Fruit fly (Drosophila melanogaster) whole organism, wandering third instar larva: ENCODE data around the gene elg1.

Experiments used
- CG32264 ChIP-seq: fragments of 200-800 bp; sonication (Bioruptor generic); optimal IDR thresholded peaks from 2 replicates; lab custom pipeline; 2016; ENCODE audit warnings: missing biosample characterization, missing genetic modification characterization
- HLH106 ChIP-seq: fragments of 200-800 bp; optimal IDR thresholded peaks from 3 replicates; lab custom pipeline; 2019; ENCODE audit warnings: missing biosample characterization, mild to moderate bottlenecking, missing genetic modification characterization, moderate library complexity
- Hnf4 ChIP-seq: fragments of 200-800 bp; sonication (Bioruptor generic); optimal IDR thresholded peaks from 2 replicates; lab custom pipeline; 2016; ENCODE audit warnings: missing biosample characterization, mild to moderate bottlenecking, missing genetic modification characterization
- Hr83 ChIP-seq: fragments of 200-300 bp; sonication (Bioruptor generic); optimal IDR thresholded peaks from 2 replicates; lab custom pipeline; 2016; ENCODE audit warnings: missing biosample characterization, mild to moderate bottlenecking, missing genetic modification characterization, moderate library complexity; ENCODE audit not compliant: poor library complexity, severe bottlenecking
- N ChIP-seq: fragments of >200 bp; optimal IDR thresholded peaks from 2 replicates; lab custom pipeline; 2018; ENCODE audit warnings: missing biosample characterization, missing external identifiers, missing genetic modification characterization
- OdsH ChIP-seq: fragments of 200-800 bp; sonication (Bioruptor generic); optimal IDR thresholded peaks from 2 replicates; lab custom pipeline; 2016; ENCODE audit warnings: missing biosample characterization, mild to moderate bottlenecking, missing genetic modification characterization
- Rel ChIP-seq, 2 experiments: fragments of 200-800 bp; sonication (Bioruptor generic) in 1 of 2; optimal IDR thresholded peaks; 2 replicates in 1 of 2; 3 replicates in 1 of 2; lab custom pipeline; 2016 to 2019; ENCODE audit warnings: mild to moderate bottlenecking in 2 of 2, missing biosample characterization in 2 of 2, missing genetic modification characterization in 2 of 2, moderate library complexity in 1 of 2
- dl ChIP-seq, 2 experiments: fragments of 175-275, 200-275 bp in 1 of 2; fragments of 200-275 bp in 1 of 2; sonication (Bioruptor generic); optimal IDR thresholded peaks; lab custom pipeline; 2018; ENCODE audit warnings: mild to moderate bottlenecking in 2 of 2, missing biosample characterization in 2 of 2, missing genetic modification characterization in 2 of 2, moderate library complexity in 2 of 2; ENCODE audit not compliant: partially characterized antibody in 2 of 2, insufficient read depth in 1 of 2
- fru ChIP-seq: fragments of 200-800 bp; sonication (Bioruptor generic); optimal IDR thresholded peaks from 3 replicates; lab custom pipeline; 2016; ENCODE audit warnings: missing biosample characterization, mild to moderate bottlenecking, missing genetic modification characterization
- pan ChIP-seq: fragments of >200 bp; optimal IDR thresholded peaks from 2 replicates; lab custom pipeline; 2017
- sage ChIP-seq: fragments of 200-800 bp; sonication (Bioruptor generic); optimal IDR thresholded peaks from 2 replicates; lab custom pipeline; 2016; ENCODE audit warnings: missing biosample characterization, mild to moderate bottlenecking, missing genetic modification characterization
- sv ChIP-seq: fragments of 200-800 bp; sonication (Bioruptor generic); optimal IDR thresholded peaks from 3 replicates; lab custom pipeline; 2016; ENCODE audit warnings: missing biosample characterization, missing genetic modification characterization
- woc ChIP-seq: sonication (Bioruptor generic); optimal IDR thresholded peaks from 2 replicates; lab custom pipeline; 2016; ENCODE audit warnings: missing biosample characterization, mild to moderate bottlenecking, missing genetic modification characterization

dm6 chr3L:16157251-16158190 lies 25.7 kb downstream of the elg1 start:
- TF ChIP-seq N (GFP tag; lab: Kevin White, UChicago): no peak
- TF ChIP-seq Hnf4 (GFP tag; lab: Kevin White, UChicago): peak; percentile 47
- no peak for TF ChIP-seq pan (lab: Kevin White, UChicago)
- peak; percentile 15 for TF ChIP-seq OdsH (GFP tag; lab: Kevin White, UChicago)
- TF ChIP-seq woc (GFP tag; lab: Kevin White, UChicago): peak; percentile 12
- TF ChIP-seq Rel (GFP tag; optimal IDR thresholded peaks at IDR 0.05; lab: Kevin White, UChicago): no peak
- no peak for TF ChIP-seq Rel (tag; optimal IDR thresholded peaks at IDR 0.05; lab: Kevin White, UChicago)
- TF ChIP-seq sv (GFP tag; lab: Kevin White, UChicago): peak; percentile 20
- TF ChIP-seq HLH106: no peak
- TF ChIP-seq Hr83 (GFP tag; lab: Kevin White, UChicago): no peak
- TF ChIP-seq dl (GFP tag; optimal IDR thresholded peaks at IDR 0.05; lab: Kevin White, UChicago; ENCODE audit: insufficient read depth in 1 of 2, partially characterized antibody in 2 of 2): no peak
- peak; percentile 23 for TF ChIP-seq fru (GFP tag; lab: Kevin White, UChicago)
- no peak for TF ChIP-seq CG32264
- no peak for TF ChIP-seq sage (GFP tag; lab: Kevin White, UChicago)
